Fruit fly (Drosophila melanogaster) whole organism, embryonic: Measurements from ENCODE around the gene Calr.
A peak's percentile ranks its signal among the peaks of the same experiment; 100 is the strongest.

Experiments used
- Aef1 ChIP-seq: fragments of 200-800 bp; sonication (Bioruptor generic); IDR thresholded peaks from 3 replicates; pipeline ENCODE4 v1.3.6; 2022; ENCODE audit warnings: missing biosample characterization, missing genetic modification characterization
- Antp ChIP-seq: fragments of 200-800 bp; sonication (Bioruptor generic); optimal IDR thresholded peaks from 3 replicates; lab custom pipeline; 2016; ENCODE audit warnings: missing biosample characterization, missing genetic modification characterization
- CG10209 ChIP-seq: fragments of 200-800 bp; sonication (Bioruptor generic); optimal IDR thresholded peaks from 3 replicates; lab custom pipeline; 2017; ENCODE audit warnings: missing biosample characterization, mild to moderate bottlenecking, missing genetic modification characterization, missing genetic modification reagents
- CG10979 ChIP-seq: fragments of 200-800 bp; sonication (Bioruptor generic); optimal IDR thresholded peaks from 2 replicates; lab custom pipeline; 2018; ENCODE audit warnings: missing biosample characterization, mild to moderate bottlenecking, missing genetic modification characterization, moderate library complexity
- CG11695 ChIP-seq: fragments of 200-800 bp; sonication (Bioruptor generic); IDR thresholded peaks from 3 replicates; pipeline ENCODE4 v1.3.6; 2022; ENCODE audit warnings: missing biosample characterization, missing genetic modification characterization
- CG11723 ChIP-seq: fragments of 200-800 bp; sonication (Bioruptor generic); optimal IDR thresholded peaks from 2 replicates; lab custom pipeline; 2017; ENCODE audit warnings: missing biosample characterization, mild to moderate bottlenecking, missing genetic modification characterization
- CG12071 ChIP-seq: fragments of 200-800 bp; sonication (Bioruptor generic); optimal IDR thresholded peaks from 3 replicates; lab custom pipeline; 2018; ENCODE audit warnings: missing biosample characterization, mild to moderate bottlenecking, missing genetic modification characterization
- CG12219 ChIP-seq: fragments of 200-800 bp; sonication (Bioruptor generic); optimal IDR thresholded peaks from 3 replicates; lab custom pipeline; 2018; ENCODE audit warnings: missing biosample characterization, mild to moderate bottlenecking, missing genetic modification characterization
- CG12236 ChIP-seq: fragments of 200-800 bp; sonication (Bioruptor generic); optimal IDR thresholded peaks from 2 replicates; lab custom pipeline; 2016; ENCODE audit warnings: missing biosample characterization, missing genetic modification characterization
- CG12391 ChIP-seq: fragments of 200-800 bp; sonication (Bioruptor generic); optimal IDR thresholded peaks from 3 replicates; lab custom pipeline; 2018; ENCODE audit warnings: missing biosample characterization, mild to moderate bottlenecking, missing genetic modification characterization, moderate library complexity
- CG12769 ChIP-seq: fragments of 200-800 bp; sonication (Bioruptor generic); optimal IDR thresholded peaks from 2 replicates; lab custom pipeline; 2019; ENCODE audit warnings: missing biosample characterization, mild to moderate bottlenecking, missing genetic modification characterization, moderate library complexity
- CG17328 ChIP-seq: fragments of 200-800 bp; sonication (Bioruptor generic); IDR thresholded peaks from 2 replicates; pipeline ENCODE4 v1.3.6; 2022; ENCODE audit warnings: missing biosample characterization, missing genetic modification characterization
- CG17359 ChIP-seq: fragments of 200-800 bp; sonication (Bioruptor generic); optimal IDR thresholded peaks from 3 replicates; lab custom pipeline; 2018; ENCODE audit warnings: missing biosample characterization, mild to moderate bottlenecking, missing genetic modification characterization, moderate library complexity
- CG17385 ChIP-seq: fragments of 200-800 bp; sonication (Bioruptor generic); optimal IDR thresholded peaks from 3 replicates; lab custom pipeline; 2018; ENCODE audit warnings: missing biosample characterization, mild to moderate bottlenecking, missing genetic modification characterization
- CG18764 ChIP-seq: fragments of 200-800 bp; sonication (Bioruptor generic); optimal IDR thresholded peaks from 3 replicates; lab custom pipeline; 2016; ENCODE audit warnings: missing biosample characterization, missing genetic modification characterization
- CG2712 ChIP-seq: fragments of 200-800 bp; optimal IDR thresholded peaks from 3 replicates; lab custom pipeline; 2019; ENCODE audit warnings: missing biosample characterization, mild to moderate bottlenecking, missing genetic modification characterization, moderate library complexity
- CG31441 ChIP-seq: fragments of 200-800 bp; sonication (Bioruptor generic); IDR thresholded peaks from 2 replicates; pipeline ENCODE4 v1.3.6; 2022; ENCODE audit warnings: missing biosample characterization, missing genetic modification characterization
- CG6689 ChIP-seq: fragments of 200-800 bp; sonication (Bioruptor generic); IDR thresholded peaks from 2 replicates; pipeline ENCODE4 v1.3.6; 2022; ENCODE audit warnings: missing biosample characterization, missing genetic modification characterization
- CG7556 ChIP-seq: fragments of 200-800 bp; sonication (Bioruptor generic); optimal IDR thresholded peaks from 2 replicates; lab custom pipeline; 2017; ENCODE audit warnings: missing biosample characterization, mild to moderate bottlenecking, missing genetic modification characterization
- CG7928 ChIP-seq: fragments of 200-800 bp; sonication (Bioruptor generic); optimal IDR thresholded peaks from 2 replicates; lab custom pipeline; 2017; ENCODE audit warnings: missing biosample characterization, mild to moderate bottlenecking, missing genetic modification characterization
- D19A ChIP-seq: fragments of 200-800 bp; optimal IDR thresholded peaks from 3 replicates; lab custom pipeline; 2019; ENCODE audit warnings: missing biosample characterization, mild to moderate bottlenecking, missing genetic modification characterization, moderate library complexity
- D19B ChIP-seq: fragments of 200-800 bp; sonication (Bioruptor generic); optimal IDR thresholded peaks from 2 replicates; lab custom pipeline; 2017; ENCODE audit warnings: missing biosample characterization, mild to moderate bottlenecking, missing genetic modification characterization
- Dek ChIP-seq: fragments of 200-800 bp; sonication (Bioruptor generic); optimal IDR thresholded peaks from 3 replicates; lab custom pipeline; 2019; ENCODE audit warnings: missing biosample characterization, mild to moderate bottlenecking, missing genetic modification characterization, moderate library complexity
- Drgx ChIP-seq: fragments of 200-800 bp; sonication (Bioruptor generic); IDR thresholded peaks from 2 replicates; pipeline ENCODE4 v1.3.6; 2022; ENCODE audit warnings: missing biosample characterization, missing genetic modification characterization
- HHEX ChIP-seq: fragments of 200-800 bp; sonication (Bioruptor generic); optimal IDR thresholded peaks from 3 replicates; lab custom pipeline; 2017; ENCODE audit warnings: missing biosample characterization, mild to moderate bottlenecking, missing genetic modification characterization, missing genetic modification reagents
- HLHmδ ChIP-seq: fragments of 200-800 bp; sonication (Bioruptor generic); optimal IDR thresholded peaks from 2 replicates; lab custom pipeline; 2018; ENCODE audit warnings: missing biosample characterization, mild to moderate bottlenecking, missing genetic modification characterization, moderate library complexity
- Mes4 ChIP-seq: fragments of 200-800 bp; sonication (Bioruptor generic); optimal IDR thresholded peaks from 2 replicates; lab custom pipeline; 2016; ENCODE audit warnings: missing biosample characterization, missing genetic modification characterization
- Nf-YC ChIP-seq: fragments of 200-800 bp; optimal IDR thresholded peaks from 3 replicates; lab custom pipeline; 2019; ENCODE audit warnings: missing biosample characterization, mild to moderate bottlenecking, missing genetic modification characterization, moderate library complexity
- Xrp1 ChIP-seq: fragments of 200-800 bp; sonication (Bioruptor generic); IDR thresholded peaks from 2 replicates; pipeline ENCODE4 v1.3.6; 2022; ENCODE audit warnings: missing biosample characterization, missing genetic modification characterization
- al ChIP-seq: fragments of 200-800 bp; sonication (Bioruptor generic); IDR thresholded peaks from 2 replicates; pipeline ENCODE4 v1.3.6; 2022; ENCODE audit warnings: missing biosample characterization, missing genetic modification characterization
- aop ChIP-seq: fragments of 200-800 bp; sonication (Bioruptor generic); IDR thresholded peaks from 2 replicates; pipeline ENCODE4 v1.3.6; 2022; ENCODE audit warnings: missing biosample characterization, missing genetic modification characterization
- ara ChIP-seq: fragments of 200-800 bp; sonication (Bioruptor generic); IDR thresholded peaks from 2 replicates; pipeline ENCODE4 v1.3.6; 2022; ENCODE audit warnings: missing biosample characterization, missing genetic modification characterization
- az2 ChIP-seq: fragments of 200-800 bp; sonication (Bioruptor generic); optimal IDR thresholded peaks from 3 replicates; lab custom pipeline; 2016; ENCODE audit warnings: missing biosample characterization, missing genetic modification characterization
- bsh ChIP-seq, 2 experiments: fragments of 200-800 bp; sonication (Bioruptor generic); optimal IDR thresholded peaks; 2 replicates each; lab custom pipeline; 2017 to 2018; ENCODE audit warnings: mild to moderate bottlenecking in 2 of 2, missing biosample characterization in 2 of 2, missing genetic modification characterization in 2 of 2, moderate library complexity in 1 of 2
- chif ChIP-seq, 2 experiments: fragments of 200-800 bp; sonication (Bioruptor generic); optimal IDR thresholded peaks; 3 replicates each; lab custom pipeline; 2016; ENCODE audit warnings: missing biosample characterization in 2 of 2, missing genetic modification characterization in 2 of 2
- chn ChIP-seq: fragments of 200-800 bp; sonication (Bioruptor generic); optimal IDR thresholded peaks from 2 replicates; lab custom pipeline; 2016; ENCODE audit warnings: missing biosample characterization, missing genetic modification characterization
- fd96Cb ChIP-seq: fragments of 200-800 bp; sonication (Bioruptor generic); optimal IDR thresholded peaks from 2 replicates; lab custom pipeline; 2018; ENCODE audit warnings: missing biosample characterization, mild to moderate bottlenecking, missing genetic modification characterization, moderate library complexity
- grau ChIP-seq: fragments of 200-800 bp; optimal IDR thresholded peaks from 3 replicates; lab custom pipeline; 2019; ENCODE audit warnings: missing biosample characterization, mild to moderate bottlenecking, missing genetic modification characterization, moderate library complexity
- hth ChIP-seq: fragments of >200 bp; optimal IDR thresholded peaks from 2 replicates; lab custom pipeline; 2017; ENCODE audit warnings: inconsistent platforms
- inv ChIP-seq: fragments of 200-800 bp; sonication (Bioruptor generic); IDR thresholded peaks from 2 replicates; pipeline ENCODE4 v1.3.6; 2022; ENCODE audit warnings: missing biosample characterization, missing genetic modification characterization; ENCODE audit not compliant: partially characterized antibody
- knrl ChIP-seq: fragments of 200-800 bp; sonication (Bioruptor generic); IDR thresholded peaks from 3 replicates; pipeline ENCODE4 v1.3.6; 2022; ENCODE audit warnings: missing biosample characterization, missing genetic modification characterization; ENCODE audit not compliant: partially characterized antibody
- lab ChIP-seq: fragments of 200-800 bp; sonication (Bioruptor generic); optimal IDR thresholded peaks from 3 replicates; lab custom pipeline; 2017; ENCODE audit warnings: missing biosample characterization, missing genetic modification characterization, mild to moderate bottlenecking, moderate library complexity, missing genetic modification reagents
- lola ChIP-seq, 3 experiments: fragments of >200 bp in 2 of 3; fragments of 200-800 bp in 1 of 3; sonication (Bioruptor generic) in 1 of 3; optimal IDR thresholded peaks; 2 replicates each; lab custom pipeline; 2017 to 2019; ENCODE audit warnings: missing biosample characterization in 3 of 3, missing genetic modification characterization in 3 of 3, mild to moderate bottlenecking in 1 of 3, moderate library complexity in 1 of 3
- org-1 ChIP-seq: fragments of 200-800 bp; sonication (Bioruptor generic); optimal IDR thresholded peaks from 2 replicates; lab custom pipeline; 2017; ENCODE audit warnings: missing biosample characterization, missing genetic modification characterization
- repo ChIP-seq: fragments of 200-800 bp; sonication (Bioruptor generic); optimal IDR thresholded peaks from 2 replicates; lab custom pipeline; 2016; ENCODE audit warnings: missing biosample characterization, missing genetic modification characterization
- sens ChIP-seq: fragments of 200-800 bp; sonication (Bioruptor generic); peaks from one replicate; lab custom pipeline; 2016; ENCODE audit warnings: missing biosample characterization, missing genetic modification characterization
- seq ChIP-seq: fragments of 200-800 bp; sonication (Bioruptor generic); IDR thresholded peaks from 2 replicates; pipeline ENCODE4 v1.3.6; 2022; ENCODE audit warnings: missing biosample characterization, missing genetic modification characterization
- slbo ChIP-seq: fragments of 200-800 bp; sonication (Bioruptor generic); IDR thresholded peaks from 2 replicates; pipeline ENCODE4 v1.3.6; 2022; ENCODE audit warnings: missing biosample characterization, missing genetic modification characterization
- tin ChIP-seq: fragments of 200-800 bp; sonication (Bioruptor generic); optimal IDR thresholded peaks from 3 replicates; lab custom pipeline; 2016; ENCODE audit warnings: missing biosample characterization, missing genetic modification characterization
- tna ChIP-seq: fragments of 200-800 bp; sonication (Bioruptor generic); IDR thresholded peaks from 2 replicates; pipeline ENCODE4 v1.3.6; 2022; ENCODE audit warnings: missing biosample characterization, missing genetic modification characterization; ENCODE audit not compliant: partially characterized antibody

The Calr gene

dm6 chr3R:9598099-9598498 lies 32.6 kb downstream of the Calr start (continued):
- TF ChIP-seq ara (GFP tag; lab: Robert Waterston, UW) (peak; percentile 59; the same call in 1 of the 2 replicates), CG10979 (peak; percentile 82), Dek (tag; lab: Kevin White, UChicago) (no peak), D19B (GFP tag; lab: Kevin White, UChicago) (no peak), lola (GFP tag; optimal IDR thresholded peaks at IDR 0.05; lab: Kevin White, UChicago) (peak in 1 of 3 experiments; percentile 73), grau (tag; lab: Kevin White, UChicago) (peak; percentile 63), CG12769 (tag; lab: Kevin White, UChicago) (peak; percentile 51), HLHmδ (no peak), Mes4 (GFP tag; lab: Kevin White, UChicago) (peak; percentile 36), CG7556 (peak; percentile 28), bsh (GFP tag; optimal IDR thresholded peaks at IDR 0.05; lab: Kevin White, UChicago) (peak; percentile 67 to 83), repo (no peak), az2 (GFP tag; lab: Kevin White, UChicago) (peak; percentile 59), chif (GFP tag; optimal IDR thresholded peaks at IDR 0.05; lab: Kevin White, UChicago) (peak; percentile 56 to 76), chn (GFP tag; lab: Kevin White, UChicago) (peak; percentile 39), tna (GFP tag; lab: Robert Waterston, UW) (no peak), fd96Cb (tag; lab: Kevin White, UChicago) (peak; percentile 75), Drgx (GFP tag; lab: Robert Waterston, UW) (peak; percentile 73), CG12071 (GFP tag; lab: Kevin White, UChicago) (peak; percentile 50), CG17385 (GFP tag; lab: Kevin White, UChicago) (peak; percentile 51), slbo (peak; percentile 8; the same call in 1 of the 2 replicates), al (no peak), aop (GFP tag; lab: Robert Waterston, UW) (no peak), Antp (GFP tag; lab: Kevin White, UChicago) (peak; percentile 58), seq (GFP tag; lab: Robert Waterston, UW) (0 out of 2 replicates have a peak, but pooled peaks have one; percentile 21), tin (GFP tag; lab: Kevin White, UChicago) (peak; percentile 64), CG17359 (tag; lab: Kevin White, UChicago) (peak; percentile 73), Nf-YC (tag; lab: Kevin White, UChicago) (no peak), Xrp1 (GFP tag; lab: Robert Waterston, UW) (peak; percentile 36; the same call in 1 of the 2 replicates), hth (lab: Kevin White, UChicago) (no peak), CG12391 (peak; percentile 52), inv (GFP tag; lab: Robert Waterston, UW) (no peak), CG12219 (peak; percentile 59), CG6689 (GFP tag; lab: Robert Waterston, UW) (peak; percentile 24; the same call in 1 of the 2 replicates), org-1 (GFP tag; lab: Kevin White, UChicago) (no peak), D19A (tag; lab: Kevin White, UChicago) (peak; percentile 54), CG2712 (tag; lab: Kevin White, UChicago) (peak; percentile 78), CG11695 (GFP tag; lab: Robert Waterston, UW) (0 out of 3 replicates have a peak, but pooled peaks have one; percentile 12), CG18764 (GFP tag; lab: Kevin White, UChicago) (peak; percentile 13), CG11723 (peak; percentile 29), CG17328 (GFP tag; lab: Robert Waterston, UW) (peak; percentile 64), CG10209 (GFP tag; lab: Kevin White, UChicago) (peak; percentile 58), Aef1 (GFP tag; lab: Robert Waterston, UW) (no peak), lab (GFP tag; lab: Kevin White, UChicago) (peak; percentile 37), CG12236 (peak; percentile 26), knrl (GFP tag; lab: Robert Waterston, UW) (no peak), CG31441 (GFP tag; lab: Robert Waterston, UW) (peak; percentile 65), HHEX (GFP tag; lab: Kevin White, UChicago) (peak; percentile 5), CG7928 (GFP tag; lab: Kevin White, UChicago) (no peak), sens (GFP tag; lab: Kevin White, UChicago) (peak; percentile 92)
